Fruit fly (Drosophila melanogaster): ENCODE measurements around the gene CG13692.

The CG13692 gene

DNA sequence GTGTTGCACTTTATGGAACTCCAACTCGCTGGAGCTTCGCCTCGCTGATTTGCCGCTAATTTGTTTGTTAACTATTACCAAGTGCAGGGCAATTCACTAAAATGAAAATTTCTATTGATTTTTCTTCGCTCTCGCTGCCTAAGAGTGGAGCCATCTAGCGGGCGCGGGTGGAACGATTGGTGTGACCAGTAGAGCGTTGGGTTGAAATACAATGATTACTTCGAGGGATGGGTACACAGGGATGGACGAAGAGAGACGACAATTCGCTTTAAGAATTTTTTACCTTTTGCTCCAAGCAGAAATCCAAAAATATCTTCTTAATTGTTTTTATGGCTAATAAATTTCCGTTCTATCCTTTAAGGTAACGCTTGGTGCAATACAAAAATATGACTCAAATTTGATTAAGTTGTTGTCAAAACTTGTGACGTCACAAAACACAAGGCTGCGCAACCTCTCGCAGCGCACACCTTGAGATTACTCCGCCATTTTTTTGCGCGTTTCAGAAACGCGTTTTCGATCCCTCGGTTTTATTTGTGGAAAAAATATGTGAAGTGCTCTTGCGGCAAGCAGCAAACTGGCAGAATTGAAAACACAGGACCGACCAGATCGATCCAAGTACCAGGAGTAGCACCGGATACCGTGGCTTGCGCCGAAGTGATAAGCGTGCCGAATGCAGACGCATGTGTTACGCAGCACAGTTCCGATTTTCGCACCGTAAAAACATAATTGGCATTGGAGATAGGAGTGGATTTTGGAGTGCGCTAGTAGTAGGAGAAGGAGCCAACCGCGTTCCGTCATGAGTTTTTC, 6.8 kb upstream of the CG13692 start, which contains the start of the genes AP-2alpha and ebi (continued):
- TF ChIP-seq insv (GFP tag; optimal IDR thresholded peaks at IDR 0.05) (peak in 1 of 2 experiments; percentile 43), HLHmδ (GFP tag; optimal IDR thresholded peaks at IDR 0.05) (peak; percentile 58), pros (GFP tag; optimal IDR thresholded peaks at IDR 0.05) (no peak), CG18476 (GFP tag; optimal IDR thresholded peaks at IDR 0.05) (peak; percentile 73), CG34422 (GFP tag; IDR thresholded peaks at IDR 0.05) (peak; percentile 84), CG17612 (GFP tag; IDR thresholded peaks at IDR 0.05) (peak; percentile 38; the same call in 1 of the 2 replicates), CG15601 (tag; optimal IDR thresholded peaks at IDR 0.05) (peak; percentile 78), Lim3 (GFP tag; IDR thresholded peaks at IDR 0.05) (peak; percentile 76), CG11456 (GFP tag; IDR thresholded peaks at IDR 0.05) (peak; percentile 86), disco-r (GFP tag; optimal IDR thresholded peaks at IDR 0.05) (peak; percentile 88), Ada2b (GFP tag; IDR thresholded peaks at IDR 0.05) (peak; percentile 69), Bdp1 (GFP tag; optimal IDR thresholded peaks at IDR 0.05) (peak; percentile 83), klu (GFP tag; IDR thresholded peaks at IDR 0.05) (peak; percentile 89), Atf3 (GFP tag; optimal IDR thresholded peaks at IDR 0.05) (peak; percentile 93), H2.0 (GFP tag; IDR thresholded peaks at IDR 0.05) (peak; percentile 77; the same call in 1 of the 2 replicates), Dip2 (GFP tag; IDR thresholded peaks at IDR 0.05) (0 out of 2 replicates have a peak, but pooled peaks have one; percentile 45), ssp (GFP tag; IDR thresholded peaks at IDR 0.05) (peak; percentile 84)

DNA sequence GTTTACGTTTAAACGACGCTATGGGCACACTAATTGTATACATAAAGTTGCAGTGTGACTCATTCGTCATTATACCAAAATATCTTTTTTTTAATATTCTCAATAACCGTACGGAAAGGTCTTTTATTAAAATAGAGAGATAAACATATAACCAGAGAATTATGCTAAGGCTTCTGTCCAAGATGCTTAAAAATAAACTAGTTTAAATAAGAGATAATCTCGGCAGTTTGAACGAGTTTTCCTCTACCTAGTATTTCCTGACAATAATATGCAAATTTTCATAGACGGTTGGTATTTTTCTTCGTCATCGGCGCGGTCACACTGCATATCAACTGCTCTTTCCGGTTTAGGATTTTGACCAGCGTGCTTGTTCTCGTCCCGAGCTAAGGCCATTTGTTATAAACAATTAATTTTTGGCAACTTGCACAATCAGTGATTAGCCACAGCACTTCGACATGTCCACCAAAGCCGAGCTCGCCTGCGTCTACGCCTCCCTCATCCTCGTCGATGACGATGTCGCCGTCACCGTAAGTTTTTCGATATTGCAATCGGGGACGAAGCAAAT, 1.9 kb upstream of the CG13692 start, which contains the start of the genes CG13690 and RpLP1:
CG13690 (minus strand) TSS at position 33 of the 565 bp plus-strand sequence.
RpLP1 (plus strand) TSS at position 333 of the 565 bp plus-strand sequence.
- TF ChIP-seq bowl (GFP tag; IDR thresholded peaks at IDR 0.05) (no peak; the same call in 1 of the 2 replicates), bcd (GFP tag; optimal IDR thresholded peaks at IDR 0.05) (peak; percentile 85), caup (GFP tag; optimal IDR thresholded peaks at IDR 0.05; ENCODE audit: severe bottlenecking) (peak; percentile 91), Lpt (GFP tag; optimal IDR thresholded peaks at IDR 0.05) (no peak), sens (GFP tag) (peak; percentile 95), exex (tag; optimal IDR thresholded peaks at IDR 0.05) (peak; percentile 51), Adf1 (GFP tag; IDR thresholded peaks at IDR 0.05) (0 out of 2 replicates have a peak, but pooled peaks have one; percentile 19), CG17359 (tag; optimal IDR thresholded peaks at IDR 0.05) (peak; percentile 66), CG2199 (GFP tag; IDR thresholded peaks at IDR 0.05) (no peak), CG18619 (GFP tag; optimal IDR thresholded peaks at IDR 0.05) (peak; percentile 85), corto (GFP tag; optimal IDR thresholded peaks at IDR 0.05) (peak; percentile 8), salm (tag; optimal IDR thresholded peaks at IDR 0.05) (peak; percentile 80), CG30431 (GFP tag; optimal IDR thresholded peaks at IDR 0.05) (peak; percentile 26), CG15073 (GFP tag; optimal IDR thresholded peaks at IDR 0.05) (no peak), ro (GFP tag; IDR thresholded peaks at IDR 0.05) (no peak), Sin3A (optimal IDR thresholded peaks at IDR 0.05) (peak; percentile 66), CG18764 (GFP tag; optimal IDR thresholded peaks at IDR 0.05) (peak; percentile 18), onecut (GFP tag; IDR thresholded peaks at IDR 0.05) (peak; percentile 77), CG14050 (GFP tag; IDR thresholded peaks at IDR 0.05) (peak; percentile 25; the same call in 1 of the 3 replicates), Hr51 (GFP tag; optimal IDR thresholded peaks at IDR 0.05) (peak; percentile 39 to 72), HLHmδ (GFP tag; optimal IDR thresholded peaks at IDR 0.05) (peak; percentile 84), gro (GFP tag; optimal IDR thresholded peaks at IDR 0.05) (peak; percentile 62), Dll (GFP tag; IDR thresholded peaks at IDR 0.05; ENCODE audit: partially characterized antibody) (0 out of 4 replicates have a peak, but pooled peaks have one; percentile 42), CG6654 (GFP tag; optimal IDR thresholded peaks at IDR 0.05) (peak; percentile 54), wor (GFP tag; IDR thresholded peaks at IDR 0.05) (no peak), trh (GFP tag; optimal IDR thresholded peaks at IDR 0.05) (peak; percentile 10), CG15479 (GFP tag; optimal IDR thresholded peaks at IDR 0.05) (peak; percentile 29), CG12236 (GFP tag; optimal IDR thresholded peaks at IDR 0.05) (peak; percentile 61), Asciz (GFP tag; optimal IDR thresholded peaks at IDR 0.05) (peak; percentile 86), btn (GFP tag; optimal IDR thresholded peaks at IDR 0.05) (no peak), slbo (GFP tag; IDR thresholded peaks at IDR 0.05) (peak; percentile 37; the same call in 1 of the 2 replicates), CTCF (GFP tag; optimal IDR thresholded peaks at IDR 0.05) (peak; percentile 67), ranshi (GFP tag; IDR thresholded peaks at IDR 0.05) (peak; percentile 27; the same call in 1 of the 2 replicates)

Data from whole organism, embryonic.